Worm (Caenorhabditis elegans) whole organism, L2 larva: Measurements from ENCODE around the gene T23G4.127.
A peak's percentile ranks its signal among the peaks of the same experiment; 100 is the strongest.

Experiments
- mab-5 ChIP-seq: fragments of 150-350 bp; optimal IDR thresholded peaks from 2 replicates; lab custom pipeline; 2014; ENCODE audit warnings: missing biosample characterization, missing genetic modification characterization
- nhr-21 ChIP-seq: fragments of 150-350 bp; optimal IDR thresholded peaks from 2 replicates; lab custom pipeline; 2014; ENCODE audit warnings: missing biosample characterization, missing genetic modification characterization
- snpc-4 ChIP-seq: fragments of 150-350 bp; optimal IDR thresholded peaks from 2 replicates; lab custom pipeline; 2014; ENCODE audit warnings: missing biosample characterization, missing genetic modification characterization

DNA sequence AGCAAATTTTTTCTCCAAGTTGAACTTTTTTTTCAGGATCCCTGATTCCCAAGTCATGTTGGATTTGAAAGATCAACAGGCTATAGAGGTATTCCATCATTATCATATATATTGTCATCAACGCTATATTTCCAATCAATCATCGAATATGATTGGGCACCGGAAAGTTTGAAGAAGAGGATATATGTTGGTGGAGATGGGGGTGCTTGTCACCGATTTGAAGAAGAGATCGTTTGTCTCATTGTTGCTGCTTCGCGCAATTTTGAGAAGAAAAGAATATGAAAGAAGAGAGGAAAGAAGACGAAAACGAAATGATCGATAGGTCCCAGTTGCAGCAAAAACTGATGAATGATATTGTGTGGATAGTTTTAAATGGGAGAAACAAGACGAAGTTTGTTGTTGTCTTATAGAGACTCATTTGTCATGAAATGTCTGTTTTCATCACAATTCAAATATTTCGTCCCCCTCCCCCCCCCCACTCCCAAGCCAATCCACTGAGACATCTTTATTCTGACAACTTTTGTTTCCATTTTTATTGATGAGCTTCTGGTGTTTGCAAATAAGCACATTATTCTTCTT lies 9.1 kb downstream of the T23G4.127 start, which contains the start of gene T23G4.2:
- no peak for TF ChIP-seq snpc-4 (tag; lab: Kevin White, UChicago)
- no peak for TF ChIP-seq nhr-21
- TF ChIP-seq mab-5 (tag; lab: Kevin White, UChicago) = peak; percentile 89
